Worm (Caenorhabditis elegans) whole organism, early embryonic: Measurements from ENCODE around the gene nrfl-1.

Experiments used
- B0310.2 ChIP-seq: sonication (generic microtip); optimal IDR thresholded peaks from 2 replicates; lab custom pipeline; 2016; ENCODE audit warnings: mild to moderate bottlenecking, missing genetic modification characterization, missing compliant biosample characterization
- F13C5.2 ChIP-seq: sonication (generic microtip); optimal IDR thresholded peaks from 2 replicates; lab custom pipeline; 2017; ENCODE audit warnings: mild to moderate bottlenecking, missing genetic modification characterization, inconsistent platforms, missing compliant biosample characterization
- aly-1 ChIP-seq: sonication (generic microtip); optimal IDR thresholded peaks from 2 replicates; lab custom pipeline; 2016; ENCODE audit warnings: missing genetic modification characterization, missing compliant biosample characterization
- ama-1 ChIP-seq: fragments of 150-350 bp; optimal IDR thresholded peaks from 2 replicates; lab custom pipeline; 2014
- ceh-13 ChIP-seq: fragments of 200-800 bp; sonication (Bioruptor generic); optimal IDR thresholded peaks from 2 replicates; lab custom pipeline; 2018; ENCODE audit warnings: mild to moderate bottlenecking, missing genetic modification characterization, missing compliant biosample characterization
- ceh-36 ChIP-seq: sonication (generic microtip); optimal IDR thresholded peaks from 2 replicates; lab custom pipeline; 2016; ENCODE audit warnings: missing genetic modification characterization, inconsistent platforms, missing compliant biosample characterization
- ets-7 ChIP-seq: sonication (generic microtip); optimal IDR thresholded peaks from 2 replicates; lab custom pipeline; 2016; ENCODE audit warnings: missing genotype, missing genetic modification characterization, missing compliant biosample characterization
- flt-1 ChIP-seq: fragments of 200-800 bp; sonication (Bioruptor generic); IDR thresholded peaks from 2 replicates; pipeline ENCODE4 v1.3.6; 2022; ENCODE audit warnings: missing genetic modification characterization, missing compliant biosample characterization
- hmbx-1 ChIP-seq: sonication (generic microtip); optimal IDR thresholded peaks from 2 replicates; lab custom pipeline; 2016; ENCODE audit warnings: mild to moderate bottlenecking, missing genetic modification characterization, missing compliant biosample characterization
- hmg-4 ChIP-seq: fragments of 200-800 bp; sonication (Bioruptor generic); optimal IDR thresholded peaks from 2 replicates; lab custom pipeline; 2018; ENCODE audit warnings: mild to moderate bottlenecking, missing genetic modification characterization, missing compliant biosample characterization
- hnd-1 ChIP-seq: sonication (generic microtip); optimal IDR thresholded peaks from 2 replicates; lab custom pipeline; 2016; ENCODE audit warnings: missing genetic modification characterization, missing compliant biosample characterization
- pes-1 ChIP-seq: fragments of 200-800 bp; sonication (Bioruptor generic); IDR thresholded peaks from 2 replicates; pipeline ENCODE4 v1.3.6; 2022; ENCODE audit warnings: missing genetic modification reagents, missing genetic modification characterization, missing compliant biosample characterization
- scrt-1 ChIP-seq: fragments of 200-800 bp; sonication (Bioruptor generic); IDR thresholded peaks from 2 replicates; pipeline ENCODE4 v1.3.6; 2022; ENCODE audit warnings: missing genetic modification characterization, missing compliant biosample characterization
- sea-1 ChIP-seq: fragments of 200-800 bp; sonication (Bioruptor generic); conservative IDR thresholded peaks from 2 replicates; pipeline ENCODE4 v1.3.6; 2022; ENCODE audit warnings: missing genetic modification characterization, missing compliant biosample characterization
- tbx-11 ChIP-seq: fragments of 200-800 bp; sonication (Bioruptor generic); IDR thresholded peaks from 2 replicates; pipeline ENCODE4 v1.3.6; 2022; ENCODE audit warnings: missing genetic modification characterization, missing compliant biosample characterization
- tbx-37 ChIP-seq: fragments of 200-800 bp; sonication (Bioruptor generic); conservative IDR thresholded peaks from 2 replicates; pipeline ENCODE4 v1.3.6; 2022; ENCODE audit warnings: missing genetic modification reagents, missing genetic modification characterization, missing compliant biosample characterization
- tra-4 ChIP-seq: sonication (generic microtip); optimal IDR thresholded peaks from 2 replicates; lab custom pipeline; 2017; ENCODE audit warnings: missing genetic modification characterization, missing compliant biosample characterization

nrfl-1 gene

ce11 chrIV:9082055-9082454, 36.8 kb upstream of the nrfl-1 start, which contains the start of gene twk-8:
Gene twk-8, plus strand, starts transcription at chrIV:9082355.
- TF ChIP-seq hnd-1 (tag; lab: Kevin White, UChicago) (no peak), sea-1 (no peak), ets-7 (tag; lab: Kevin White, UChicago) (no peak), ceh-13 (GFP tag; lab: Kevin White, UChicago) (no peak), ceh-36 (tag; lab: Kevin White, UChicago) (no peak), F13C5.2 (no peak), hmbx-1 (tag; lab: Kevin White, UChicago) (no peak), ama-1 (lab: Kevin White, UChicago) (no peak), B0310.2 (no peak), pes-1 (no peak), hmg-4 (GFP tag; lab: Kevin White, UChicago) (no peak), aly-1 (tag; lab: Kevin White, UChicago) (no peak), flt-1 (GFP tag; lab: Robert Waterston, UW) (no peak), scrt-1 (no peak), tbx-37 (GFP tag; lab: Robert Waterston, UW) (no peak), tra-4 (tag; lab: Kevin White, UChicago) (no peak), tbx-11 (no peak)

ce11 chrIV:9088294-9088693, 30.6 kb upstream of the nrfl-1 start, which contains the start of gene msa-1:
Gene msa-1, plus strand, starts transcription at chrIV:9088594.
- TF ChIP-seq tbx-37 (GFP tag; lab: Robert Waterston, UW) (no peak), flt-1 (GFP tag; lab: Robert Waterston, UW) (no peak), F13C5.2 (no peak), aly-1 (tag; lab: Kevin White, UChicago) (no peak), ama-1 (lab: Kevin White, UChicago) (no peak), ceh-13 (GFP tag; lab: Kevin White, UChicago) (no peak), pes-1 (no peak), B0310.2 (no peak), sea-1 (no peak), hmg-4 (GFP tag; lab: Kevin White, UChicago) (no peak), hnd-1 (tag; lab: Kevin White, UChicago) (no peak), scrt-1 (no peak), hmbx-1 (tag; lab: Kevin White, UChicago) (no peak), ceh-36 (tag; lab: Kevin White, UChicago) (no peak), tra-4 (tag; lab: Kevin White, UChicago) (no peak), ets-7 (tag; lab: Kevin White, UChicago) (no peak), tbx-11 (no peak)

ce11 chrIV:9090538-9091195, 28.2 kb upstream of the nrfl-1 start:
- TF ChIP-seq pes-1 (no peak), ceh-13 (GFP tag; lab: Kevin White, UChicago) (no peak), hmg-4 (GFP tag; lab: Kevin White, UChicago) (no peak)

- TF ChIP-seq F13C5.2 (no peak), ceh-13 (GFP tag; lab: Kevin White, UChicago) (no peak), tra-4 (tag; lab: Kevin White, UChicago) (no peak), hnd-1 (tag; lab: Kevin White, UChicago) (no peak), ama-1 (lab: Kevin White, UChicago) (no peak), hmg-4 (GFP tag; lab: Kevin White, UChicago) (no peak), ets-7 (tag; lab: Kevin White, UChicago) (no peak), pes-1 (no peak), scrt-1 (no peak), flt-1 (GFP tag; lab: Robert Waterston, UW) (no peak), hmbx-1 (tag; lab: Kevin White, UChicago) (no peak), aly-1 (tag; lab: Kevin White, UChicago) (no peak), sea-1 (no peak), B0310.2 (no peak), ceh-36 (tag; lab: Kevin White, UChicago) (no peak), tbx-11 (no peak), tbx-37 (GFP tag; lab: Robert Waterston, UW) (no peak)
These were observed 26.9 kb upstream of the nrfl-1 start for ce11 chrIV:9092011-9092410.

ce11 chrIV:9093932-9094331, 25.0 kb upstream of the nrfl-1 start, which contains the start of gene lpl-1:
Gene lpl-1, minus strand, starts transcription at chrIV:9094032.
- TF ChIP-seq ceh-36 (tag; lab: Kevin White, UChicago) (no peak), ceh-13 (GFP tag; lab: Kevin White, UChicago) (no peak), sea-1 (no peak), flt-1 (GFP tag; lab: Robert Waterston, UW) (no peak), tbx-37 (GFP tag; lab: Robert Waterston, UW) (no peak), F13C5.2 (no peak), hmbx-1 (tag; lab: Kevin White, UChicago) (no peak), pes-1 (no peak), hmg-4 (GFP tag; lab: Kevin White, UChicago) (no peak), aly-1 (tag; lab: Kevin White, UChicago) (no peak), ets-7 (tag; lab: Kevin White, UChicago) (no peak), ama-1 (lab: Kevin White, UChicago) (no peak), hnd-1 (tag; lab: Kevin White, UChicago) (no peak), tbx-11 (no peak), scrt-1 (no peak), tra-4 (tag; lab: Kevin White, UChicago) (no peak), B0310.2 (no peak)

ce11 chrIV:9094356-9094755, 24.5 kb upstream of the nrfl-1 start, which contains the start of gene mrpl-42:
Gene mrpl-42, minus strand, starts transcription at chrIV:9094456.
- TF ChIP-seq tbx-11 (no peak), ets-7 (tag; lab: Kevin White, UChicago) (no peak), aly-1 (tag; lab: Kevin White, UChicago) (no peak), ceh-13 (GFP tag; lab: Kevin White, UChicago) (no peak), tbx-37 (GFP tag; lab: Robert Waterston, UW) (no peak), hmg-4 (GFP tag; lab: Kevin White, UChicago) (no peak), scrt-1 (no peak), ceh-36 (tag; lab: Kevin White, UChicago) (no peak), tra-4 (tag; lab: Kevin White, UChicago) (no peak), F13C5.2 (no peak), B0310.2 (no peak), pes-1 (no peak), flt-1 (GFP tag; lab: Robert Waterston, UW) (no peak), hnd-1 (tag; lab: Kevin White, UChicago) (no peak), hmbx-1 (tag; lab: Kevin White, UChicago) (no peak), ama-1 (lab: Kevin White, UChicago) (no peak), sea-1 (no peak)
